Worm (Caenorhabditis elegans) whole organism, late embryonic: Measurements from ENCODE around the gene E04F6.10.

ENCODE experiments used
- F13H6.1 ChIP-seq: sonication (generic microtip); optimal IDR thresholded peaks from 2 replicates; lab custom pipeline; 2016; ENCODE audit warnings: missing genetic modification characterization, missing compliant biosample characterization
- K02D7.2 ChIP-seq: sonication (generic microtip); optimal IDR thresholded peaks from 2 replicates; lab custom pipeline; 2017; ENCODE audit warnings: mild to moderate bottlenecking, missing genetic modification characterization, missing compliant biosample characterization
- Y22D7AL.16 ChIP-seq: sonication (generic microtip); optimal IDR thresholded peaks from 2 replicates; lab custom pipeline; 2016; ENCODE audit warnings: missing genetic modification characterization, missing compliant biosample characterization
- ceh-14 ChIP-seq: sonication (generic microtip); optimal IDR thresholded peaks from 2 replicates; lab custom pipeline; 2016; ENCODE audit warnings: missing genotype, missing genetic modification characterization, missing compliant biosample characterization
- ceh-19 ChIP-seq: fragments of 200-800 bp; sonication (Bioruptor generic); optimal IDR thresholded peaks from 2 replicates; lab custom pipeline; 2018; ENCODE audit warnings: mild to moderate bottlenecking, missing genetic modification characterization, missing compliant biosample characterization
- ceh-2 ChIP-seq: sonication (generic microtip); optimal IDR thresholded peaks from 2 replicates; lab custom pipeline; 2016; ENCODE audit warnings: missing genotype, missing genetic modification characterization, missing compliant biosample characterization
- ceh-22 ChIP-seq: sonication (generic microtip); optimal IDR thresholded peaks from 2 replicates; lab custom pipeline; 2017; ENCODE audit warnings: missing biosample characterization, missing genetic modification characterization
- ceh-24 ChIP-seq: sonication (generic microtip); optimal IDR thresholded peaks from 2 replicates; lab custom pipeline; 2016; ENCODE audit warnings: mild to moderate bottlenecking, missing genetic modification characterization, missing compliant biosample characterization
- ceh-30 ChIP-seq: fragments of 150-350 bp; optimal IDR thresholded peaks from 2 replicates; lab custom pipeline; 2014; ENCODE audit warnings: missing biosample characterization, missing genetic modification characterization
- ceh-31 ChIP-seq: sonication (generic microtip); optimal IDR thresholded peaks from 2 replicates; lab custom pipeline; 2016; ENCODE audit warnings: missing genetic modification characterization, missing compliant biosample characterization
- ceh-6 ChIP-seq: fragments of 200-800 bp; sonication (Bioruptor generic); optimal IDR thresholded peaks from 2 replicates; lab custom pipeline; 2018; ENCODE audit warnings: mild to moderate bottlenecking, missing genetic modification characterization, missing compliant biosample characterization
- dve-1 ChIP-seq: sonication (generic microtip); optimal IDR thresholded peaks from 2 replicates; lab custom pipeline; 2017; ENCODE audit warnings: antibody characterized with exemption, mild to moderate bottlenecking, missing genetic modification characterization, missing compliant biosample characterization
- elt-2 ChIP-seq: sonication (generic microtip); optimal IDR thresholded peaks from 2 replicates; lab custom pipeline; 2016; ENCODE audit warnings: missing genetic modification reagents, missing genetic modification characterization, missing compliant biosample characterization
- eyg-1 ChIP-seq: sonication (generic microtip); optimal IDR thresholded peaks from 2 replicates; lab custom pipeline; 2016; ENCODE audit warnings: missing genotype, missing genetic modification characterization, missing compliant biosample characterization
- fax-1 ChIP-seq: sonication (generic microtip); optimal IDR thresholded peaks from 2 replicates; lab custom pipeline; 2016; ENCODE audit warnings: missing genotype, missing genetic modification characterization, missing compliant biosample characterization
- fkh-10 ChIP-seq: fragments of 150-350 bp; optimal IDR thresholded peaks from 2 replicates; lab custom pipeline; 2014; ENCODE audit warnings: missing biosample characterization, missing genetic modification reagents, missing genetic modification characterization
- fkh-6 ChIP-seq: sonication (generic microtip); optimal IDR thresholded peaks from 2 replicates; lab custom pipeline; 2016; ENCODE audit warnings: missing genetic modification characterization, missing compliant biosample characterization
- gmeb-2 ChIP-seq: sonication (generic microtip); optimal IDR thresholded peaks from 2 replicates; lab custom pipeline; 2016; ENCODE audit warnings: missing genetic modification characterization, inconsistent platforms, missing compliant biosample characterization
- hlh-13 ChIP-seq: fragments of 200-800 bp; sonication (Bioruptor generic); optimal IDR thresholded peaks from 2 replicates; lab custom pipeline; 2018; ENCODE audit warnings: mild to moderate bottlenecking, missing genetic modification characterization, missing compliant biosample characterization
- hlh-6 ChIP-seq: sonication (generic microtip); optimal IDR thresholded peaks from 2 replicates; lab custom pipeline; 2016; ENCODE audit warnings: missing genotype, missing genetic modification characterization, missing compliant biosample characterization
- lim-6 ChIP-seq: sonication (generic microtip); optimal IDR thresholded peaks from 2 replicates; lab custom pipeline; 2016; ENCODE audit warnings: missing genetic modification characterization, missing compliant biosample characterization
- lin-11 ChIP-seq: fragments of 200-800 bp; sonication (Bioruptor generic); optimal IDR thresholded peaks from 2 replicates; lab custom pipeline; 2018; ENCODE audit warnings: mild to moderate bottlenecking, missing genetic modification characterization, missing compliant biosample characterization
- madf-2 ChIP-seq: sonication (generic microtip); optimal IDR thresholded peaks from 2 replicates; lab custom pipeline; 2017; ENCODE audit warnings: missing genetic modification characterization, missing compliant biosample characterization
- mec-3 ChIP-seq: sonication (generic microtip); optimal IDR thresholded peaks from 2 replicates; lab custom pipeline; 2016; ENCODE audit warnings: borderline replicate concordance, missing genetic modification characterization, missing compliant biosample characterization
- nhr-232 ChIP-seq: sonication (generic microtip); optimal IDR thresholded peaks from 2 replicates; lab custom pipeline; 2016; ENCODE audit warnings: missing genetic modification characterization, missing compliant biosample characterization
- pat-9 ChIP-seq: fragments of 200-800 bp; sonication (Bioruptor generic); optimal IDR thresholded peaks from 2 replicates; lab custom pipeline; 2018; ENCODE audit warnings: mild to moderate bottlenecking, missing genetic modification characterization, moderate library complexity, missing compliant biosample characterization
- pax-1 ChIP-seq: fragments of 150-350 bp; optimal IDR thresholded peaks from 2 replicates; lab custom pipeline; 2014; ENCODE audit warnings: missing biosample characterization, missing genetic modification characterization
- pqm-1 ChIP-seq: sonication (generic microtip); optimal IDR thresholded peaks from 2 replicates; lab custom pipeline; 2016; ENCODE audit warnings: missing genetic modification characterization, missing compliant biosample characterization
- ref-2 ChIP-seq: sonication (generic microtip); optimal IDR thresholded peaks from 2 replicates; lab custom pipeline; 2016; ENCODE audit warnings: missing genetic modification characterization, missing compliant biosample characterization
- rnt-1 ChIP-seq: sonication (generic microtip); optimal IDR thresholded peaks from 2 replicates; lab custom pipeline; 2016; ENCODE audit warnings: missing genetic modification characterization, missing compliant biosample characterization
- sox-2 ChIP-seq: fragments of 200-800 bp; sonication (Bioruptor generic); IDR thresholded peaks from 2 replicates; pipeline ENCODE4 v1.3.6; 2022; ENCODE audit warnings: missing genetic modification reagents, missing genetic modification characterization, missing compliant biosample characterization
- syd-9 ChIP-seq: sonication (generic microtip); optimal IDR thresholded peaks from 2 replicates; lab custom pipeline; 2016; ENCODE audit warnings: mild to moderate bottlenecking, missing genetic modification characterization, moderate library complexity, missing compliant biosample characterization
- ttx-3 ChIP-seq: sonication (generic microtip); optimal IDR thresholded peaks from 2 replicates; lab custom pipeline; 2016; ENCODE audit warnings: missing genetic modification reagents, missing genetic modification characterization, missing compliant biosample characterization
- unc-3 ChIP-seq, 2 experiments: fragments of 200-800 bp in 1 of 2; sonication (Bioruptor generic) in 1 of 2; sonication (generic microtip) in 1 of 2; conservative IDR thresholded peaks in 1 of 2; optimal IDR thresholded peaks in 1 of 2; 2 replicates each; pipeline versions ENCODE4 v1.3.6 to Lab custom; 2016 to 2022; ENCODE audit warnings: missing compliant biosample characterization in 2 of 2, missing genetic modification characterization in 2 of 2, missing genetic modification reagents in 1 of 2
- zip-5 ChIP-seq: sonication (generic microtip); optimal IDR thresholded peaks from 2 replicates; lab custom pipeline; 2016; ENCODE audit warnings: missing genetic modification characterization, missing compliant biosample characterization
- ztf-16 ChIP-seq: sonication (generic microtip); optimal IDR thresholded peaks from 2 replicates; lab custom pipeline; 2017; ENCODE audit warnings: missing genetic modification characterization, missing compliant biosample characterization

The E04F6.10 gene

ce11 chrII:7200051-7200599 lies 16.8 kb downstream of the E04F6.10 start, which contains the start of gene pcrg-1 (continued):
- peak; percentile 90 for TF ChIP-seq elt-2 (tag; lab: Kevin White, UChicago)
- TF ChIP-seq fkh-6 (tag; lab: Kevin White, UChicago), result peak; percentile 86
- peak; percentile 74 for TF ChIP-seq K02D7.2 (tag; lab: Kevin White, UChicago)
- peak; percentile 78 for TF ChIP-seq ceh-2
- TF ChIP-seq ceh-31 (tag; lab: Kevin White, UChicago), result peak; percentile 71
- TF ChIP-seq ztf-16 (tag; lab: Kevin White, UChicago), result peak; percentile 89
- TF ChIP-seq sox-2 (GFP tag; lab: Robert Waterston, UW), result peak; percentile 87
- peak; percentile 90 for TF ChIP-seq ceh-19 (GFP tag; lab: Kevin White, UChicago)
- TF ChIP-seq ceh-24, result peak; percentile 74
- TF ChIP-seq fkh-10, result no peak
- TF ChIP-seq lim-6 (tag; lab: Kevin White, UChicago), result peak; percentile 90
- no peak for TF ChIP-seq pax-1 (tag; lab: Kevin White, UChicago)
- peak; percentile 75 for TF ChIP-seq fax-1 (tag; lab: Kevin White, UChicago)
- peak; percentile 45 for TF ChIP-seq zip-5
- TF ChIP-seq dve-1 (tag; lab: Kevin White, UChicago), result peak; percentile 88
- TF ChIP-seq pat-9 (tag; lab: Kevin White, UChicago), result peak; percentile 88
- peak; percentile 77 for TF ChIP-seq ref-2 (tag; lab: Kevin White, UChicago)
- TF ChIP-seq gmeb-2 (tag; lab: Kevin White, UChicago), result peak; percentile 78
- peak; percentile 77 for TF ChIP-seq ttx-3 (tag; lab: Kevin White, UChicago)
- TF ChIP-seq ceh-22 (tag; lab: Kevin White, UChicago), result no peak
- TF ChIP-seq ceh-6 (GFP tag; lab: Kevin White, UChicago), result peak; percentile 86
- TF ChIP-seq hlh-13 (GFP tag; lab: Kevin White, UChicago), result peak; percentile 92
- TF ChIP-seq Y22D7AL.16, result peak; percentile 84
- TF ChIP-seq rnt-1 (tag; lab: Kevin White, UChicago), result peak; percentile 87

- no peak for TF ChIP-seq lin-11 (tag; lab: Kevin White, UChicago)
- no peak for TF ChIP-seq sox-2 (GFP tag; lab: Robert Waterston, UW)
- TF ChIP-seq nhr-232 (tag; lab: Kevin White, UChicago), result no peak
- TF ChIP-seq zip-5, result no peak
- TF ChIP-seq, all 69 proteins: peak for 0
These were observed 17.6 kb downstream of the E04F6.10 start, which contains the start of gene E04F6.6 for ce11 chrII:7199308-7199707. TSS of gene E04F6.6 (minus strand) at chrII:7199565.

DNA sequence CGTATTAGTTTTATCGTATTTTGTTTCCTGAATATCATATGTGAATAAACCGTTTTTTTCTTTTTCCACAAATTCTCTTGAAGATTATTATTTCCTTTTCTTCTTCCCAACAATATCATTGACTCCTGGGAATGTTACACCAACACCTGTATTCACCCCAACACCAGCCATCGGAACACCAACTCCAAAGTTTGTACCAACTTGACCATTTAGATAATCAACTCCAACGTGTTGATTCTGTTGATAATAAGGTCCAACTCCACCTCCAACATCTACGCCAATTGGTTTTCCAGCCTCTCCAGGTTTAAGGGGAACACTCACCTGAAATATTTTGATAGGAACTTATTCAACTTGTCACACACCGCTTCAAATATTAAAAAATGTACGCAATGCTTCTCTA lies 19.5 kb downstream of the E04F6.10 start:
- TF ChIP-seq rnt-1 (tag; lab: Kevin White, UChicago), result no peak
- no peak for TF ChIP-seq fkh-10
- no peak for TF ChIP-seq ceh-24
- TF ChIP-seq hlh-6 (tag; lab: Kevin White, UChicago), result no peak
- no peak for TF ChIP-seq ceh-14
- no peak for TF ChIP-seq ceh-2
- no peak for TF ChIP-seq K02D7.2 (tag; lab: Kevin White, UChicago)
- no peak for TF ChIP-seq fax-1 (tag; lab: Kevin White, UChicago)
- TF ChIP-seq gmeb-2 (tag; lab: Kevin White, UChicago), result no peak
- no peak for TF ChIP-seq zip-5
- no peak for TF ChIP-seq F13H6.1 (tag; lab: Kevin White, UChicago)
- no peak for TF ChIP-seq ceh-30 (tag; lab: Kevin White, UChicago)
- TF ChIP-seq syd-9 (tag; lab: Kevin White, UChicago), result no peak
- no peak for TF ChIP-seq madf-2
- TF ChIP-seq ceh-31 (tag; lab: Kevin White, UChicago), result no peak
- no peak for TF ChIP-seq pqm-1 (tag; lab: Kevin White, UChicago)
- no peak for TF ChIP-seq mec-3 (tag; lab: Kevin White, UChicago)
- no peak for TF ChIP-seq unc-3 (GFP tag; conservative IDR thresholded peaks at IDR 0.05; lab: Robert Waterston, UW)
- no peak for TF ChIP-seq unc-3 (tag; optimal IDR thresholded peaks at IDR 0.05; lab: Kevin White, UChicago)
- no peak for TF ChIP-seq eyg-1 (tag; lab: Kevin White, UChicago)
- TF ChIP-seq sox-2 (GFP tag; lab: Robert Waterston, UW), result no peak
